Worm (Caenorhabditis elegans) whole organism, L3 larva: ENCODE measurements around the gene W02A2.8.

Source experiments
- lin-39 ChIP-seq: fragments of 150-350 bp; optimal IDR thresholded peaks from 2 replicates; lab custom pipeline; 2018; ENCODE audit warnings: missing biosample characterization, missing genetic modification reagents, missing genetic modification characterization
- nhr-25 ChIP-seq: sonication (generic microtip); optimal IDR thresholded peaks from 2 replicates; lab custom pipeline; 2017; ENCODE audit warnings: missing biosample characterization, missing genetic modification characterization
- nhr-28 ChIP-seq: fragments of 150-350 bp; optimal IDR thresholded peaks from 2 replicates; lab custom pipeline; 2014; ENCODE audit warnings: missing biosample characterization, missing genetic modification characterization
- pqm-1 ChIP-seq: fragments of 150-350 bp; optimal IDR thresholded peaks from 2 replicates; lab custom pipeline; 2017; ENCODE audit warnings: missing biosample characterization, missing genetic modification characterization, inconsistent platforms
- unc-62 ChIP-seq: fragments of 150-350 bp; sonication (generic microtip); optimal IDR thresholded peaks from 4 replicates; lab custom pipeline; 2014; ENCODE audit warnings: missing biosample characterization, missing genetic modification reagents, missing genetic modification characterization

DNA sequence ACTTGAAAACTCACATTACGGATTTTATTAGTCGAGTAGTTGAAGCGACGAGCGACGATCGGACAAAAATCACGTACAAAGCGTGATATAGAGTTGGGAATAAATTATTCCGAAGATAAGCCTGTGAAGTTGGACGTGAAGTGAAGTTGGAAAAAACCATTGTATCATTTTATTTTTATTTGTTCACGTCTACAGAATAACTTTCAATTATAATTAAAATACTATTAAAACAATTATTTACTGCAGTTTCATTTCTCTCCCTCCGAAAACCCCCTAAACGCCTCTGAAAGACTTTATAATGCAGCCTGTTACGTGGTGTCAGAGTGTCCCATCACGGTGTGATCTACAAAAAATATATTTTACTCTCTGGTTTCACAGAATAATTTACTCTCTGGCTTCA is 1.8 kb upstream of the W02A2.8 start, which contains the start of gene Y62E10A.3:
- TF ChIP-seq unc-62 (GFP tag; lab: Kevin White, UChicago) (no peak), lin-39 (tag; lab: Kevin White, UChicago) (no peak), nhr-25 (no peak), nhr-28 (tag; lab: Kevin White, UChicago) (no peak), pqm-1 (tag; lab: Kevin White, UChicago) (no peak)
